Worm (Caenorhabditis elegans): ENCODE measurements around the gene lec-4.

- TF ChIP-seq pha-2 (tag; optimal IDR thresholded peaks at IDR 0.05): no peak
- TF ChIP-seq ama-1 (optimal IDR thresholded peaks at IDR 0.05): no peak
- TF ChIP-seq npax-4 (tag; optimal IDR thresholded peaks at IDR 0.05): no peak
- no peak for TF ChIP-seq fkh-10 (GFP tag; optimal IDR thresholded peaks at IDR 0.05)
- TF ChIP-seq sox-2 (GFP tag; IDR thresholded peaks at IDR 0.05): no peak
- TF ChIP-seq fkh-6 (tag; optimal IDR thresholded peaks at IDR 0.05): no peak
These were observed 12.0 kb upstream of the lec-4 start for ce11 chrIII:3785094-3785493.
